Worm (Caenorhabditis elegans): ENCODE results near the gene F38A5.2.

The F38A5.2 gene

ce11 chrIV:6613296-6613695 lies 28.1 kb upstream of the F38A5.2 start, which contains the start of gene drh-1:
Gene drh-1, minus strand, starts transcription at chrIV:6613353.
- TF ChIP-seq sox-4 (tag; optimal IDR thresholded peaks at IDR 0.05) (no peak), hlh-4 (tag; optimal IDR thresholded peaks at IDR 0.05) (no peak), fkh-10 (GFP tag; optimal IDR thresholded peaks at IDR 0.05) (no peak), lin-14 (GFP tag; optimal IDR thresholded peaks at IDR 0.05) (peak; percentile 50), snu-23 (GFP tag; optimal IDR thresholded peaks at IDR 0.05) (no peak), rnt-1 (tag; optimal IDR thresholded peaks at IDR 0.05) (no peak), dpl-1 (GFP tag; optimal IDR thresholded peaks at IDR 0.05) (peak in 1 of 3 experiments; percentile 30), lir-3 (tag; optimal IDR thresholded peaks at IDR 0.05; ENCODE audit: poor library complexity) (no peak), mdl-1 (tag; optimal IDR thresholded peaks at IDR 0.05) (no peak), fkh-4 (tag; optimal IDR thresholded peaks at IDR 0.05; ENCODE audit: borderline replicate concordance) (no peak), blmp-1 (tag; optimal IDR thresholded peaks at IDR 0.05) (no peak), Y116A8C.19 (tag; optimal IDR thresholded peaks at IDR 0.05; ENCODE audit: borderline replicate concordance) (no peak), mef-2 (tag; optimal IDR thresholded peaks at IDR 0.05) (no peak), lin-35 (GFP tag; optimal IDR thresholded peaks at IDR 0.05) (peak in 1 of 2 experiments; percentile 6), fos-1 (tag; optimal IDR thresholded peaks at IDR 0.05) (no peak), ceh-63 (GFP tag; optimal IDR thresholded peaks at IDR 0.05) (no peak), ztf-11 (tag; optimal IDR thresholded peaks at IDR 0.05) (no peak), nhr-90 (tag; optimal IDR thresholded peaks at IDR 0.05; ENCODE audit: poor library complexity) (no peak), unc-86 (tag; optimal IDR thresholded peaks at IDR 0.05) (no peak), aha-1 (tag; optimal IDR thresholded peaks at IDR 0.05) (no peak), swsn-7 (tag; optimal IDR thresholded peaks at IDR 0.05) (no peak), snpc-4 (tag; optimal IDR thresholded peaks at IDR 0.05) (no peak), lsy-2 (tag; optimal IDR thresholded peaks at IDR 0.05) (peak in 1 of 2 experiments; percentile 52), sptf-1 (tag; optimal IDR thresholded peaks at IDR 0.05) (no peak), hpl-2 (GFP tag; optimal IDR thresholded peaks at IDR 0.05) (no peak), ceh-88 (GFP tag; IDR thresholded peaks at IDR 0.05) (no peak), efl-1 (optimal IDR thresholded peaks at IDR 0.05) (peak; percentile 19 to 29), efl-1 (GFP tag; optimal IDR thresholded peaks at IDR 0.05 in 1 of 2) (no peak), pax-3 (tag; optimal IDR thresholded peaks at IDR 0.05) (no peak), mep-1 (tag; optimal IDR thresholded peaks at IDR 0.05) (no peak), vab-15 (tag; optimal IDR thresholded peaks at IDR 0.05) (no peak), aly-2 (tag; optimal IDR thresholded peaks at IDR 0.05) (no peak), nhr-77 (tag; optimal IDR thresholded peaks at IDR 0.05) (no peak)

- TF ChIP-seq nhr-85 (tag) (peak; percentile 60), lin-13 (GFP tag; optimal IDR thresholded peaks at IDR 0.05) (no peak), unc-86 (tag; optimal IDR thresholded peaks at IDR 0.05) (no peak), elt-3 (tag; optimal IDR thresholded peaks at IDR 0.05) (peak in 1 of 6 experiments; percentile 33), swsn-7 (tag; optimal IDR thresholded peaks at IDR 0.05) (no peak), unc-130 (tag; optimal IDR thresholded peaks at IDR 0.05) (no peak)
Observed at ce11 chrIV:6607059-6607458, 21.9 kb upstream of the F38A5.2 start.

ce11 chrIV:6606587-6606986 lies 21.4 kb upstream of the F38A5.2 start:
- TF ChIP-seq ztf-4 (tag; optimal IDR thresholded peaks at IDR 0.05) (no peak), unc-62 (GFP tag; optimal IDR thresholded peaks at IDR 0.05) (no peak), snu-23 (GFP tag; optimal IDR thresholded peaks at IDR 0.05) (peak; percentile 12), skn-1 (tag; optimal IDR thresholded peaks at IDR 0.05) (no peak), lin-14 (GFP tag; optimal IDR thresholded peaks at IDR 0.05) (peak; percentile 56), blmp-1 (tag; optimal IDR thresholded peaks at IDR 0.05) (peak; percentile 48), efl-1 (optimal IDR thresholded peaks at IDR 0.05) (no peak), efl-1 (GFP tag; optimal IDR thresholded peaks at IDR 0.05 in 1 of 2) (peak in 1 of 2 experiments; percentile 62)

All from whole organism, L1 larva.